Fruit fly (Drosophila melanogaster): ENCODE measurements around the gene Kmn2.

DNA sequence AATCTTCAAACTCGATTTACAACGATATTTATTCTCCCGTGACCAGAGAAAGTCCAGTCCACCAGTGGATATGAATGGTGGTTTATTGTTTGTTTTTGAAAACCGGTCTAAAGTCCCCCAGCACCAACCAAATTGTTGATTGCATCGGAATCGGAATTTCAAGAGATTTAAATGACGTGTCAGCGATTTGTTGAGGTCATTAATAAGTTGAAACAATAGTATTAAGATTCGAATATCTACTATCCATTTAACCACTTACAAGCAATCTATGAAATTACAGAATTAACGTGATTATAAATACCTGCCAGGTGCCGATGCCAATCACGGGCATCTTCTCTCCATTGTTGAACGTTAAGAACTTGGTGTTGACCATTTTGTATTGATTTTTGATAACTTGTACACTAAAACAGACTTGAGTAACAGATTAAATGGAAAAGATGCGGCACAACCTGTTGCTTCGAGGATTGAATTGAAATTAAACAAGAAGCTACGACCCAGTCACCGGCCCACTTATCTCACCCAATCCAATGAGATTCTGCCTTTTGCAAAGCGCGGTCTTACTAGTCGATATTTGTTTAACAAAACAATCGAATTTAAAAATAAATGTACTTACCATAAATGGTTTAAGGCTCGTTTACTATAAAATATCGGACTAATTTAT, 6.6 kb upstream of the Kmn2 start, which contains the start of gene CG2767:
- TF ChIP-seq CTCF (optimal IDR thresholded peaks at IDR 0.05), result no peak
- no peak for TF ChIP-seq CG8478 (optimal IDR thresholded peaks at IDR 0.05)

Measured in S2 (cell line).